Worm (Caenorhabditis elegans): ENCODE data around the gene ncr-2.

DNA sequence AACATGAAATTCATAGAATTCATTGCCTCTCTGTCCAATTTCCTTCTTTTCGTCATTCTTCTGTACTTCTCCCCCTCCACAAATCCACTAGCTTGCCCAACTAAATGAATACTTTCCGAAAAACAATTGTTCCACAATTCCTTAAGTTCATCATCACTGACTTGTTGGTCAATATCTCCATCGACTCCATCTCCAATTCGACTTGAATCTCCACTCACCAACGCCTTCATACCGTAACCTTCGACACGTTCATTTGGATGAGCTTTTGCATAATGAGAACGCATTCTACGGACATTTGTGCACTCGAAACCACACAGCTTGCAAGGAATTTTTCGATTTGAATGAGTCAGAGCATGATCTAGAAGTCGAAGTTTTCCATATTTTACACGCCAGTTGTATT is 17.2 kb upstream of the ncr-2 start:
- TF ChIP-seq zag-1 (tag; optimal IDR thresholded peaks at IDR 0.05) (no peak), unc-62 (GFP tag; optimal IDR thresholded peaks at IDR 0.05) (no peak), fos-1 (tag; optimal IDR thresholded peaks at IDR 0.05) (no peak), nhr-77 (tag; optimal IDR thresholded peaks at IDR 0.05) (no peak)

All from whole organism, L2 larva.